Worm (Caenorhabditis elegans) whole organism, late embryonic: Measurements from ENCODE around the gene K08D9.10.

Source experiments
- Y22D7AL.16 ChIP-seq: sonication (generic microtip); optimal IDR thresholded peaks from 2 replicates; lab custom pipeline; 2016; ENCODE audit warnings: missing genetic modification characterization, missing compliant biosample characterization
- ama-1 ChIP-seq: fragments of 150-350 bp; optimal IDR thresholded peaks from 2 replicates; lab custom pipeline; 2014
- ets-4 ChIP-seq: sonication (generic microtip); optimal IDR thresholded peaks from 2 replicates; lab custom pipeline; 2016; ENCODE audit warnings: missing genetic modification characterization, missing compliant biosample characterization
- fkh-10 ChIP-seq: fragments of 150-350 bp; optimal IDR thresholded peaks from 2 replicates; lab custom pipeline; 2014; ENCODE audit warnings: missing biosample characterization, missing genetic modification reagents, missing genetic modification characterization
- mec-3 ChIP-seq: sonication (generic microtip); optimal IDR thresholded peaks from 2 replicates; lab custom pipeline; 2016; ENCODE audit warnings: borderline replicate concordance, missing genetic modification characterization, missing compliant biosample characterization
- pha-4 ChIP-seq: fragments of 150-350 bp; optimal IDR thresholded peaks from 2 replicates; lab custom pipeline; 2018; ENCODE audit warnings: missing biosample characterization, missing genetic modification reagents, missing genetic modification characterization

DNA sequence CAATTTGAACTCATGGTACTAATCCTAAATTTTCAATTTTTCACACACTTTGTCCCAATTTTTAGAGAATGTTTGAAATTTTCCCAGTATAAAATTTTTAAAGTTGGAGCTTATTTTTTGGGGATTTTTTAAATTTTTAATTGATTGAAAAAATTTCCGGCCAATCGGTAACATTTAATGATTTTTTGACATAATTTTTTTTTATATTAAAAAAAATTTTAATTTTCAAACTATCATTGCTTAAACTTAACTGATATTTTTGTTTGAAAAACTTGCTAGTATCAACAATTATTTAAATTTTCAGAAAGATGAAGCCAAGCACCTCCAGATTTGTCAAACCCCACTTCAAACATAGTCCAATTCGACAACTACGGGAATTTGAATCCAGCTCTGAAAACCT, 26.6 kb downstream of the K08D9.10 start, which contains the start of gene T28A11.22:
- TF ChIP-seq pha-4 (no peak), Y22D7AL.16 (tag; lab: Kevin White, UChicago) (no peak), ets-4 (no peak), fkh-10 (GFP tag; lab: Kevin White, UChicago) (no peak), mec-3 (tag; lab: Kevin White, UChicago) (no peak), ama-1 (lab: Kevin White, UChicago) (no peak)
